Fruit fly (Drosophila melanogaster): Measurements from ENCODE around the gene CG43050.

Gene CG43050

dm6 chr2L:13083423-13084079 is 35.5 kb upstream of the CG43050 start (continued):
- TF ChIP-seq CG3726 (GFP tag; IDR thresholded peaks at IDR 0.05) = peak; percentile 80; the same call in 2 of the 3 replicates
- TF ChIP-seq CG12744 (GFP tag; optimal IDR thresholded peaks at IDR 0.05) = peak; percentile 87
- peak; percentile 96 for TF ChIP-seq rib (GFP tag; IDR thresholded peaks at IDR 0.05)
- TF ChIP-seq tgo (GFP tag; IDR thresholded peaks at IDR 0.05) = peak; percentile 92
- no peak for TF ChIP-seq corto (GFP tag; optimal IDR thresholded peaks at IDR 0.05)
- TF ChIP-seq CG18262 (tag; optimal IDR thresholded peaks at IDR 0.05) = no peak
- TF ChIP-seq CG10959 (GFP tag; IDR thresholded peaks at IDR 0.05) = peak; percentile 63
- peak; percentile 88 for TF ChIP-seq CG31224 (GFP tag; IDR thresholded peaks at IDR 0.05)
- TF ChIP-seq Rx (GFP tag; IDR thresholded peaks at IDR 0.05) = peak; percentile 76
- peak; percentile 44 for TF ChIP-seq ab (GFP tag; optimal IDR thresholded peaks at IDR 0.05)
- TF ChIP-seq CG6813 (GFP tag; optimal IDR thresholded peaks at IDR 0.05) = peak; percentile 80
- no peak for TF ChIP-seq mld (GFP tag; IDR thresholded peaks at IDR 0.05; ENCODE audit: partially characterized antibody)
- no peak for TF ChIP-seq CG17829 (tag; optimal IDR thresholded peaks at IDR 0.05)
- TF ChIP-seq hbn (GFP tag; IDR thresholded peaks at IDR 0.05; ENCODE audit: partially characterized antibody) = no peak
- TF ChIP-seq en (GFP tag; optimal IDR thresholded peaks at IDR 0.05) = peak; percentile 66
- TF ChIP-seq CG7372 (GFP tag; IDR thresholded peaks at IDR 0.05) = peak; percentile 91
- peak; percentile 52 for TF ChIP-seq CG12299 (tag; optimal IDR thresholded peaks at IDR 0.05)
- no peak for TF ChIP-seq CG1024 (GFP tag; IDR thresholded peaks at IDR 0.05)
- TF ChIP-seq CG13424 (tag; optimal IDR thresholded peaks at IDR 0.05) = peak; percentile 74
- TF ChIP-seq CG1832 (GFP tag; optimal IDR thresholded peaks at IDR 0.05) = no peak
- no peak for TF ChIP-seq lola (GFP tag; optimal IDR thresholded peaks at IDR 0.05)
- TF ChIP-seq yki (optimal IDR thresholded peaks at IDR 0.05) = no peak
- peak; percentile 82 for TF ChIP-seq Awh (GFP tag; IDR thresholded peaks at IDR 0.05)
- peak; percentile 87 for TF ChIP-seq CG11085 (GFP tag; IDR thresholded peaks at IDR 0.05)
- TF ChIP-seq tx (GFP tag; optimal IDR thresholded peaks at IDR 0.05) = peak; percentile 88
- TF ChIP-seq CG6254 (GFP tag; optimal IDR thresholded peaks at IDR 0.05) = peak; percentile 40
- TF ChIP-seq klu (GFP tag; IDR thresholded peaks at IDR 0.05) = peak; percentile 90
- 0 out of 3 replicates have a peak, but pooled peaks have one; percentile 52 for TF ChIP-seq jigr1 (GFP tag; IDR thresholded peaks at IDR 0.05)
- peak; percentile 96 for TF ChIP-seq dysf (GFP tag; IDR thresholded peaks at IDR 0.05)
- TF ChIP-seq CG1529 (GFP tag; optimal IDR thresholded peaks at IDR 0.05) = peak; percentile 38
- peak; percentile 56 for TF ChIP-seq CG12942 (GFP tag; optimal IDR thresholded peaks at IDR 0.05)
- TF ChIP-seq Doc3 (GFP tag; IDR thresholded peaks at IDR 0.05; ENCODE audit: partially characterized antibody) = no peak
- TF ChIP-seq slbo (GFP tag; IDR thresholded peaks at IDR 0.05) = peak; percentile 97
- TF ChIP-seq CG15479 (GFP tag; optimal IDR thresholded peaks at IDR 0.05) = no peak
- peak; percentile 89 for TF ChIP-seq grau (tag; optimal IDR thresholded peaks at IDR 0.05)
- peak; percentile 83 for TF ChIP-seq sd (tag; optimal IDR thresholded peaks at IDR 0.05)
- TF ChIP-seq MBD-R2 (GFP tag; IDR thresholded peaks at IDR 0.05) = peak; percentile 87
- TF ChIP-seq CG12769 (tag; optimal IDR thresholded peaks at IDR 0.05) = peak; percentile 97
- peak; percentile 55 for TF ChIP-seq trh (GFP tag; optimal IDR thresholded peaks at IDR 0.05)
- peak; percentile 62 for TF ChIP-seq E2f2 (GFP tag; IDR thresholded peaks at IDR 0.05)
- TF ChIP-seq vnd (GFP tag; IDR thresholded peaks at IDR 0.05; ENCODE audit: partially characterized antibody) = no peak
- peak; percentile 69 for TF ChIP-seq CG13123 (GFP tag; optimal IDR thresholded peaks at IDR 0.05)
- peak; percentile 91 for TF ChIP-seq Meics (GFP tag; optimal IDR thresholded peaks at IDR 0.05)
- TF ChIP-seq lbe (GFP tag; optimal IDR thresholded peaks at IDR 0.05) = no peak
- no peak for TF ChIP-seq CG14860 (GFP tag; IDR thresholded peaks at IDR 0.05; ENCODE audit: partially characterized antibody)
- no peak for TF ChIP-seq Elba2 (GFP tag; optimal IDR thresholded peaks at IDR 0.05)
- TF ChIP-seq pb (GFP tag; optimal IDR thresholded peaks at IDR 0.05) = peak; percentile 85
- TF ChIP-seq Hr39 (optimal IDR thresholded peaks at IDR 0.05) = no peak
- TF ChIP-seq CG15696 (tag; optimal IDR thresholded peaks at IDR 0.05) = no peak
- TF ChIP-seq CG2120 (GFP tag; optimal IDR thresholded peaks at IDR 0.05) = peak; percentile 98
- peak; percentile 63 for TF ChIP-seq az2 (GFP tag; optimal IDR thresholded peaks at IDR 0.05)

Measured in whole organism, embryonic.